Worm (Caenorhabditis elegans): ENCODE measurements around the gene pitr-4.

DNA sequence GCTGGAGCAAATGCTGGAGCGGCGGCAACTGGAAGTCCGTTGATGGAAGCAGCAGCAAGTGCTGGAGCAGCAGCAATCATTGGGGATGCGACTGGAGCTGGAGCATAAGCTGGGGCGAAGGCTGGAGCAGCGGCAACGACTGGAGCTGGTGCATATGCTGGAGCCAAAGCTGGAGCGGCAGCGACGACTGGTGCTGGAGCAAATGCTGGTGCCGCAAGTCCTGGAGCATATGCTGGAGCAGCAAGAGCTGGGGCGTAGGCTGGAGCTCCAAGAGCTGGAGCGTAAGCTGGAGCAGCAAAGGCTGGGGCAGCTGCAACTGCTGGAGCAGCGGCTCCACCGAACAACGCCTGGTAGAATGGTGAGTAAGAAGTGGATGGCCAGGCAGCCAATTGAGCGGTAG lies 43.0 kb downstream of the pitr-4 start:
- TF ChIP-seq ets-7 (tag; optimal IDR thresholded peaks at IDR 0.05) (no peak), ama-1 (optimal IDR thresholded peaks at IDR 0.05) (no peak), flt-1 (GFP tag; IDR thresholded peaks at IDR 0.05) (no peak), aly-1 (tag; optimal IDR thresholded peaks at IDR 0.05) (no peak), sea-1 (GFP tag; conservative IDR thresholded peaks at IDR 0.05) (no peak), pes-1 (GFP tag; IDR thresholded peaks at IDR 0.05) (no peak), tbx-37 (GFP tag; conservative IDR thresholded peaks at IDR 0.05) (no peak), tra-4 (tag; optimal IDR thresholded peaks at IDR 0.05) (no peak), hnd-1 (tag; optimal IDR thresholded peaks at IDR 0.05) (no peak), F13C5.2 (tag; optimal IDR thresholded peaks at IDR 0.05) (no peak), scrt-1 (GFP tag; IDR thresholded peaks at IDR 0.05) (no peak), hmg-4 (GFP tag; optimal IDR thresholded peaks at IDR 0.05) (no peak)
